Worm (Caenorhabditis elegans): ENCODE data around the gene gtf-2E2.

- no peak for TF ChIP-seq ceh-13 (GFP tag; optimal IDR thresholded peaks at IDR 0.05)
- TF ChIP-seq tra-4 (tag; optimal IDR thresholded peaks at IDR 0.05), result no peak
Observed at ce11 chrII:11501956-11502355, 40.3 kb downstream of the gtf-2E2 start.
